Worm (Caenorhabditis elegans) whole organism, early embryonic: ENCODE results near the gene C41H7.9.

Experiments used
- B0310.2 ChIP-seq: sonication (generic microtip); optimal IDR thresholded peaks from 2 replicates; lab custom pipeline; 2016; ENCODE audit warnings: mild to moderate bottlenecking, missing genetic modification characterization, missing compliant biosample characterization
- F13C5.2 ChIP-seq: sonication (generic microtip); optimal IDR thresholded peaks from 2 replicates; lab custom pipeline; 2017; ENCODE audit warnings: mild to moderate bottlenecking, missing genetic modification characterization, inconsistent platforms, missing compliant biosample characterization
- aly-1 ChIP-seq: sonication (generic microtip); optimal IDR thresholded peaks from 2 replicates; lab custom pipeline; 2016; ENCODE audit warnings: missing genetic modification characterization, missing compliant biosample characterization
- ama-1 ChIP-seq: fragments of 150-350 bp; optimal IDR thresholded peaks from 2 replicates; lab custom pipeline; 2014
- ceh-13 ChIP-seq: fragments of 200-800 bp; sonication (Bioruptor generic); optimal IDR thresholded peaks from 2 replicates; lab custom pipeline; 2018; ENCODE audit warnings: mild to moderate bottlenecking, missing genetic modification characterization, missing compliant biosample characterization
- ets-7 ChIP-seq: sonication (generic microtip); optimal IDR thresholded peaks from 2 replicates; lab custom pipeline; 2016; ENCODE audit warnings: missing genotype, missing genetic modification characterization, missing compliant biosample characterization
- hmg-4 ChIP-seq: fragments of 200-800 bp; sonication (Bioruptor generic); optimal IDR thresholded peaks from 2 replicates; lab custom pipeline; 2018; ENCODE audit warnings: mild to moderate bottlenecking, missing genetic modification characterization, missing compliant biosample characterization
- hnd-1 ChIP-seq: sonication (generic microtip); optimal IDR thresholded peaks from 2 replicates; lab custom pipeline; 2016; ENCODE audit warnings: missing genetic modification characterization, missing compliant biosample characterization
- pes-1 ChIP-seq: fragments of 200-800 bp; sonication (Bioruptor generic); IDR thresholded peaks from 2 replicates; pipeline ENCODE4 v1.3.6; 2022; ENCODE audit warnings: missing genetic modification reagents, missing genetic modification characterization, missing compliant biosample characterization
- scrt-1 ChIP-seq: fragments of 200-800 bp; sonication (Bioruptor generic); IDR thresholded peaks from 2 replicates; pipeline ENCODE4 v1.3.6; 2022; ENCODE audit warnings: missing genetic modification characterization, missing compliant biosample characterization
- sea-1 ChIP-seq: fragments of 200-800 bp; sonication (Bioruptor generic); conservative IDR thresholded peaks from 2 replicates; pipeline ENCODE4 v1.3.6; 2022; ENCODE audit warnings: missing genetic modification characterization, missing compliant biosample characterization
- tbx-11 ChIP-seq: fragments of 200-800 bp; sonication (Bioruptor generic); IDR thresholded peaks from 2 replicates; pipeline ENCODE4 v1.3.6; 2022; ENCODE audit warnings: missing genetic modification characterization, missing compliant biosample characterization
- tbx-37 ChIP-seq: fragments of 200-800 bp; sonication (Bioruptor generic); conservative IDR thresholded peaks from 2 replicates; pipeline ENCODE4 v1.3.6; 2022; ENCODE audit warnings: missing genetic modification reagents, missing genetic modification characterization, missing compliant biosample characterization
- tra-4 ChIP-seq: sonication (generic microtip); optimal IDR thresholded peaks from 2 replicates; lab custom pipeline; 2017; ENCODE audit warnings: missing genetic modification characterization, missing compliant biosample characterization

DNA sequence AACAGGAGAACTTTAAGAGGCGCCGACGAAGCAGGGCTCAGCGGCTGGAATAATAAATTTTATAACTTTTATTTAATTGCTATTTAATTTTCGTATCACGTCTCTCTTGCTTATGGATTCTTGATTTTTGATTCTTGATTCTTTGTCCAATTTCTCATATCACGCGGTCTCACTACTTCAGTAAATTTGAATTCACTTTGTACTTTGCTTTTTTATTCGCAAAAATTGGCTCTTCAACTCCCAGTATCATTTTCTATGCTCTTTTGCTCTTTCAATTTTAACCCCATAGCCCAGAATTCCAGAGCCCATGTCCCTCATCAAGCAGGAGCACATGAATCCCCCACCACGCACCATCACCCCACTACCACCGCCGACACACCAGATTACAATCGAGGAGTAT, 9.8 kb downstream of the C41H7.9 start, which contains the start of gene lido-10:
- TF ChIP-seq ama-1 (lab: Kevin White, UChicago) = no peak
- TF ChIP-seq scrt-1 = no peak
- TF ChIP-seq ceh-13 (GFP tag; lab: Kevin White, UChicago) = no peak
- TF ChIP-seq hmg-4 (GFP tag; lab: Kevin White, UChicago) = no peak
- TF ChIP-seq hnd-1 = no peak
- TF ChIP-seq tbx-11 (GFP tag; lab: Robert Waterston, UW) = no peak
- no peak for TF ChIP-seq pes-1
- TF ChIP-seq F13C5.2 = no peak
- no peak for TF ChIP-seq B0310.2 (tag; lab: Kevin White, UChicago)
- no peak for TF ChIP-seq ets-7 (tag; lab: Kevin White, UChicago)
- no peak for TF ChIP-seq sea-1
- no peak for TF ChIP-seq tra-4 (tag; lab: Kevin White, UChicago)
- no peak for TF ChIP-seq tbx-37 (GFP tag; lab: Robert Waterston, UW)
- TF ChIP-seq aly-1 (tag; lab: Kevin White, UChicago) = no peak
